Fruit fly (Drosophila melanogaster): ENCODE data around the gene goe.

dm6 chrX:16747467-16747866 lies 4.2 kb downstream of the goe start:
- TF ChIP-seq foxo (GFP tag; optimal IDR thresholded peaks at IDR 0.05) (no peak), psq (GFP tag; optimal IDR thresholded peaks at IDR 0.05) (no peak), CrebA (GFP tag; optimal IDR thresholded peaks at IDR 0.05; ENCODE audit: borderline replicate concordance) (no peak), sage (GFP tag; optimal IDR thresholded peaks at IDR 0.05) (no peak), N (GFP tag; optimal IDR thresholded peaks at IDR 0.05) (no peak), usp (GFP tag; optimal IDR thresholded peaks at IDR 0.05) (no peak)

Measured in whole organism, wandering third instar larva.